Worm (Caenorhabditis elegans): ENCODE data around the gene F28C10.1.
A peak's percentile ranks its signal among the peaks of the same experiment; 100 is the strongest.

F28C10.1 gene

ce11 chrX:585598-586217 lies 42.8 kb downstream of the F28C10.1 start:
- TF ChIP-seq fkh-3 (tag; optimal IDR thresholded peaks at IDR 0.05) (no peak), T07F8.4 (tag; optimal IDR thresholded peaks at IDR 0.05) (no peak), let-607 (tag; optimal IDR thresholded peaks at IDR 0.05) (no peak), chd-7 (tag; optimal IDR thresholded peaks at IDR 0.05) (no peak), ztf-22 (GFP tag; optimal IDR thresholded peaks at IDR 0.05) (no peak), B0261.1 (tag; optimal IDR thresholded peaks at IDR 0.05) (no peak), C06A6.2 (GFP tag; conservative IDR thresholded peaks at IDR 0.05) (no peak), athp-1 (tag; optimal IDR thresholded peaks at IDR 0.05) (no peak), bed-1 (GFP tag; IDR thresholded peaks at IDR 0.05) (no peak), snpc-1.1 (tag; optimal IDR thresholded peaks at IDR 0.05; ENCODE audit: insufficient read depth) (no peak), unc-62 (GFP tag; optimal IDR thresholded peaks at IDR 0.05) (no peak), K11D2.4 (GFP tag; IDR thresholded peaks at IDR 0.05) (no peak)

DNA sequence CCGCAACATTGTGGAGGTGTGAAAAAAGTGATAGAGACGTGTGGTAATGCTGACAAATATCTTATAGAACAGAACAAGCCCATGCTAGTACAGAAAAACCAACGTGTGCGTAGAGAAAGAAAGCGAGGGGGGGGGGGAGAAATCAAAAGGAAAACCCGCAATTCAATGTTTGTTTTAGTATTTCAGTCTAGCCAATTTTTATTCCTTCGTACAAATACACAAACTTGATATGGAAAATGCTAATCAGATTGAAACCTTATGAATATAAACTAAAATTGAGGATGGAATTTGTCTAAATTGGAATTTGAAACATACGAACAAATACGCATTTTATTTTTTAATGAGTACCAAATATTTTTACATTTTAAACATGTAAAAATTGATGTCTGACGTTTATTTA lies 44.9 kb downstream of the F28C10.1 start, which contains the start of gene mrp-1:
mrp-1 (minus strand) TSS at position 101 of the 400 bp plus-strand sequence.
- TF ChIP-seq madf-6 (GFP tag; IDR thresholded peaks at IDR 0.05) (no peak), lin-26 (GFP tag; IDR thresholded peaks at IDR 0.05) (no peak), mes-4 (tag; optimal IDR thresholded peaks at IDR 0.05) (no peak), madf-8 (GFP tag; conservative IDR thresholded peaks at IDR 0.05) (no peak), C06A6.2 (GFP tag; conservative IDR thresholded peaks at IDR 0.05) (no peak), hrde-1 (tag; optimal IDR thresholded peaks at IDR 0.05; ENCODE audit: borderline replicate concordance) (no peak), somi-1 (GFP tag; optimal IDR thresholded peaks at IDR 0.05) (no peak), ZK185.1 (tag; optimal IDR thresholded peaks at IDR 0.05; ENCODE audit: poor library complexity, severe bottlenecking) (no peak), F55B11.4 (tag; optimal IDR thresholded peaks at IDR 0.05; ENCODE audit: borderline replicate concordance, insufficient read depth) (no peak), ceh-40 (GFP tag; IDR thresholded peaks at IDR 0.05) (no peak), aptf-3 (GFP tag; IDR thresholded peaks at IDR 0.05) (no peak)

ce11 chrX:591056-591455 lies 48.1 kb downstream of the F28C10.1 start:
- TF ChIP-seq ceh-91 (GFP tag; IDR thresholded peaks at IDR 0.05): no peak
- TF ChIP-seq B0336.3 (GFP tag; IDR thresholded peaks at IDR 0.05): no peak
- no peak for TF ChIP-seq T26A5.8 (tag; optimal IDR thresholded peaks at IDR 0.05)

DNA sequence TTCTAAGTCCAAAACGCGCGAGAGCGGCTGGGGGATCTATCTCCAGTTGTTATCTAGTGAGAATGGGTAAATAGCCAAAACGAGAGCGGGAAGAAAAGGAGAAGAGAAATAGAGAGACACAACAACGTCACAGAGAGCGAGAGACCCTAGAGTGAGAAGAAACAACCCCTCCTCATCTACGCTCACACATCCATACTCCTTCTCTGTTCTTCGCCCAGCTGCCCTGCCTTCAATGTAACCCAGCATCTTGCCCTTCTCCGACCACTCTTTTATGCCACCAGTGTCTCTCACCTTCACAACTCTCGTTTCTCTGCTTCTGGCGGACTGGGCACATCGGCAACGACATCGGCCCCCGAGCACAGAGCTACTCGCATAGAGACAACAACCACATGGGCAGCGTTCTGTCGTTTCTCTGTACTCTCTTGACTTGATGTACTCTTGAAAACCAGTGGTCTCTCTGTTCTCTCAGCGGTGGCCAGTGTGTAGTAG lies 50.4 kb downstream of the F28C10.1 start:
- TF ChIP-seq lsy-27 (tag; optimal IDR thresholded peaks at IDR 0.05; ENCODE audit: borderline replicate concordance, insufficient read depth) (no peak), fkh-3 (tag; optimal IDR thresholded peaks at IDR 0.05) (no peak), snpc-3.4 (tag; optimal IDR thresholded peaks at IDR 0.05) (no peak), hlh-26 (GFP tag; conservative IDR thresholded peaks at IDR 0.05) (no peak), attf-6 (GFP tag; IDR thresholded peaks at IDR 0.05) (no peak), unc-62 (GFP tag; optimal IDR thresholded peaks at IDR 0.05) (no peak), sdz-38 (tag; optimal IDR thresholded peaks at IDR 0.05) (no peak), hmg-20 (GFP tag; IDR thresholded peaks at IDR 0.05) (0 out of 2 replicates have a peak, but pooled peaks have one; percentile 42), hmg-1.2 (GFP tag; IDR thresholded peaks at IDR 0.05) (peak; percentile 64), hlh-12 (tag; optimal IDR thresholded peaks at IDR 0.05) (no peak), madf-10 (tag; optimal IDR thresholded peaks at IDR 0.05) (peak; percentile 75), F52B5.7 (tag; optimal IDR thresholded peaks at IDR 0.05) (no peak), akir-1 (GFP tag; optimal IDR thresholded peaks at IDR 0.05) (no peak), cebp-1 (GFP tag; IDR thresholded peaks at IDR 0.05) (no peak), cebp-1 (tag; optimal IDR thresholded peaks at IDR 0.05) (peak; percentile 87), snpc-1.1 (tag; optimal IDR thresholded peaks at IDR 0.05; ENCODE audit: insufficient read depth) (no peak), B0035.1 (tag; optimal IDR thresholded peaks at IDR 0.05) (peak; percentile 21), pbrm-1 (GFP tag; IDR thresholded peaks at IDR 0.05) (peak; percentile 50; the same call in 1 of the 2 replicates), ztf-26 (tag; optimal IDR thresholded peaks at IDR 0.05) (peak; percentile 35), bed-1 (GFP tag; IDR thresholded peaks at IDR 0.05) (no peak), tbp1 (GFP tag; optimal IDR thresholded peaks at IDR 0.05) (no peak)

Measured in whole organism, young adult.